Worm (Caenorhabditis elegans) whole organism, mixed stage, embryonic: ENCODE results near the gene K05D4.9.

Source experiments
- M03D4.4 ChIP-seq: sonication (generic microtip); optimal IDR thresholded peaks from 2 replicates; lab custom pipeline; 2017; ENCODE audit warnings: mild to moderate bottlenecking, missing genetic modification characterization, missing compliant biosample characterization
- bed-3 ChIP-seq: fragments of 200-800 bp; sonication (Bioruptor generic); optimal IDR thresholded peaks from 3 replicates; lab custom pipeline; 2018; ENCODE audit warnings: mild to moderate bottlenecking, missing genetic modification characterization, moderate library complexity, missing compliant biosample characterization
- ceh-39 ChIP-seq: fragments of 150-350 bp; optimal IDR thresholded peaks from 2 replicates; lab custom pipeline; 2014; ENCODE audit warnings: missing biosample characterization, missing genetic modification characterization
- ceh-43 ChIP-seq: fragments of 200-800 bp; sonication (Bioruptor generic); optimal IDR thresholded peaks from 2 replicates; lab custom pipeline; 2018; ENCODE audit warnings: mild to moderate bottlenecking, missing genetic modification characterization, moderate library complexity, missing compliant biosample characterization
- ceh-83 ChIP-seq: fragments of 200-800 bp; sonication (Bioruptor generic); optimal IDR thresholded peaks from 2 replicates; lab custom pipeline; 2018; ENCODE audit warnings: mild to moderate bottlenecking, missing genetic modification characterization, missing compliant biosample characterization
- ces-1 ChIP-seq: fragments of 150-350 bp; optimal IDR thresholded peaks from 2 replicates; lab custom pipeline; 2014; ENCODE audit warnings: missing biosample characterization, missing genetic modification reagents, missing genetic modification characterization
- cnd-1 ChIP-seq: fragments of 200-800 bp; sonication (Bioruptor generic); optimal IDR thresholded peaks from 2 replicates; lab custom pipeline; 2018; ENCODE audit warnings: mild to moderate bottlenecking, missing genetic modification characterization, missing compliant biosample characterization
- drap-1 ChIP-seq: fragments of 200-800 bp; sonication (Bioruptor generic); optimal IDR thresholded peaks from 3 replicates; lab custom pipeline; 2018; ENCODE audit warnings: mild to moderate bottlenecking, missing genetic modification characterization, missing compliant biosample characterization
- elt-1 ChIP-seq: sonication (generic microtip); optimal IDR thresholded peaks from 2 replicates; lab custom pipeline; 2017; ENCODE audit warnings: missing genetic modification characterization, mild to moderate bottlenecking, missing compliant biosample characterization, antibody characterized with exemption, moderate library complexity, borderline replicate concordance; ENCODE audit not compliant: insufficient read depth
- elt-3 ChIP-seq: fragments of 150-350 bp; optimal IDR thresholded peaks from 2 replicates; lab custom pipeline; 2014; ENCODE audit warnings: missing biosample characterization, missing genetic modification characterization
- flh-1 ChIP-seq: fragments of 200-800 bp; sonication (Bioruptor generic); optimal IDR thresholded peaks from 2 replicates; lab custom pipeline; 2018; ENCODE audit warnings: mild to moderate bottlenecking, missing genetic modification characterization, moderate library complexity, missing compliant biosample characterization
- lin-13 ChIP-seq: fragments of 150-350 bp; optimal IDR thresholded peaks from 2 replicates; lab custom pipeline; 2014; ENCODE audit warnings: missing biosample characterization, missing genetic modification characterization
- lin-32 ChIP-seq: fragments of 200-800 bp; sonication (Bioruptor generic); optimal IDR thresholded peaks from 2 replicates; lab custom pipeline; 2018; ENCODE audit warnings: mild to moderate bottlenecking, missing genetic modification characterization, missing compliant biosample characterization
- lsy-2 ChIP-seq: fragments of 150-350 bp; optimal IDR thresholded peaks from 2 replicates; lab custom pipeline; 2014; ENCODE audit warnings: missing biosample characterization, missing genetic modification characterization
- mab-5 ChIP-seq: fragments of 150-350 bp; optimal IDR thresholded peaks from 2 replicates; lab custom pipeline; 2014; ENCODE audit warnings: missing biosample characterization, missing genetic modification characterization
- mep-1 ChIP-seq: fragments of 150-350 bp; optimal IDR thresholded peaks from 2 replicates; lab custom pipeline; 2017; ENCODE audit warnings: missing biosample characterization, missing genetic modification reagents, missing genetic modification characterization, inconsistent platforms
- mls-2 ChIP-seq: sonication (generic microtip); optimal IDR thresholded peaks from 2 replicates; lab custom pipeline; 2016; ENCODE audit warnings: mild to moderate bottlenecking, missing genetic modification characterization, moderate library complexity, missing compliant biosample characterization
- nhr-12 ChIP-seq: fragments of 150-350 bp; optimal IDR thresholded peaks from 2 replicates; lab custom pipeline; 2014; ENCODE audit warnings: missing biosample characterization, missing genetic modification characterization
- nhr-2 ChIP-seq: fragments of 150-350 bp; optimal IDR thresholded peaks from 2 replicates; lab custom pipeline; 2014; ENCODE audit warnings: missing biosample characterization, missing genetic modification characterization
- nhr-237 ChIP-seq: fragments of 150-350 bp; optimal IDR thresholded peaks from 2 replicates; lab custom pipeline; 2014; ENCODE audit warnings: missing biosample characterization, missing genetic modification characterization
- nhr-28 ChIP-seq: fragments of 150-350 bp; optimal IDR thresholded peaks from 2 replicates; lab custom pipeline; 2014; ENCODE audit warnings: missing biosample characterization, missing genetic modification characterization
- nhr-76 ChIP-seq: sonication (generic microtip); optimal IDR thresholded peaks from 2 replicates; lab custom pipeline; 2017; ENCODE audit warnings: missing biosample characterization, missing genetic modification characterization
- pha-4 ChIP-seq: fragments of 150-350 bp; optimal IDR thresholded peaks from 2 replicates; lab custom pipeline; 2018; ENCODE audit warnings: missing biosample characterization, missing genetic modification reagents, missing genetic modification characterization
- sem-2 ChIP-seq: fragments of 200-800 bp; sonication (Bioruptor generic); optimal IDR thresholded peaks from 2 replicates; lab custom pipeline; 2018; ENCODE audit warnings: mild to moderate bottlenecking, missing genetic modification characterization, missing compliant biosample characterization
- snpc-4 ChIP-seq: fragments of 150-350 bp; optimal IDR thresholded peaks from 2 replicates; lab custom pipeline; 2014; ENCODE audit warnings: missing biosample characterization, missing genetic modification characterization
- sptf-1 ChIP-seq: sonication (generic microtip); optimal IDR thresholded peaks from 2 replicates; lab custom pipeline; 2017; ENCODE audit warnings: mild to moderate bottlenecking, missing genetic modification characterization, moderate library complexity, missing compliant biosample characterization
- tbx-8 ChIP-seq: fragments of 200-800 bp; sonication (Bioruptor generic); optimal IDR thresholded peaks from 2 replicates; lab custom pipeline; 2018; ENCODE audit warnings: mild to moderate bottlenecking, missing genetic modification characterization, moderate library complexity, missing compliant biosample characterization
- unc-120 ChIP-seq: sonication (generic microtip); optimal IDR thresholded peaks from 2 replicates; lab custom pipeline; 2017; ENCODE audit warnings: missing genetic modification characterization, missing compliant biosample characterization; ENCODE audit not compliant: poor library complexity, severe bottlenecking
- unc-62 ChIP-seq: fragments of 150-350 bp; optimal IDR thresholded peaks from 2 replicates; lab custom pipeline; 2014; ENCODE audit warnings: missing biosample characterization, missing genetic modification reagents, missing genetic modification characterization
- zip-8 ChIP-seq: fragments of 150-350 bp; optimal IDR thresholded peaks from 2 replicates; lab custom pipeline; 2014; ENCODE audit warnings: missing biosample characterization, missing genetic modification characterization
- ztf-11 ChIP-seq: fragments of 150-350 bp; optimal IDR thresholded peaks from 2 replicates; lab custom pipeline; 2014; ENCODE audit warnings: missing biosample characterization, missing genetic modification characterization

Gene K05D4.9

ce11 chrV:16153375-16153774 lies 18.2 kb downstream of the K05D4.9 start, which contains the start of gene str-254:
str-254 (minus strand) TSS chrV:16153475.
- TF ChIP-seq unc-120 (tag; lab: Kevin White, UChicago) (no peak), sem-2 (GFP tag; lab: Kevin White, UChicago) (no peak), cnd-1 (tag; lab: Kevin White, UChicago) (no peak), nhr-12 (no peak), ceh-39 (tag; lab: Kevin White, UChicago) (no peak), lin-13 (tag; lab: Kevin White, UChicago) (no peak), elt-1 (tag; lab: Kevin White, UChicago) (no peak), nhr-28 (tag; lab: Kevin White, UChicago) (no peak), ceh-43 (no peak)

DNA sequence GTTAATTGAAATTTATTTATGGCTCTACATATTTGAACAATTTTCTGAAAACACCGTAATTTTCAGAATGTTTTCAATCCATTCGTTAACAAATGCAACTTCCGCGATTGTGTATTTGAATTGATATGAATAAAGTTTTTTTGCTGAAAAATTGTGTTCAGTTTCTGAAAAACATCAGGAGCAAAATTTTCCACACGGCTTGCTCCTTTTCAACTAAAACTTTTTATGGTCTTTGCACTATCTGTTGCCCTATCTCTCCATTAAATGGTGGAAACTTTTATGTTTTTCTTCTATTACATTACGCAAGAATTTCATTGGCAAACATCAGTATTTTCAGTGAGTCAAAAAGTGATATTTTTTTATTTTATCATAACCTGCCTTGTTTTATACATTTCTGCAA lies 22.8 kb downstream of the K05D4.9 start, which contains the start of gene F10A3.4:
Gene F10A3.4 (plus strand): TSS at position 301 of the 400 bp plus-strand sequence.
- no peak for TF ChIP-seq M03D4.4 (tag; lab: Kevin White, UChicago)
- no peak for TF ChIP-seq drap-1

ce11 chrV:16145009-16145408 lies 26.6 kb downstream of the K05D4.9 start:
- TF ChIP-seq unc-62 (GFP tag; lab: Kevin White, UChicago) (no peak), mep-1 (tag; lab: Kevin White, UChicago) (no peak), unc-120 (tag; lab: Kevin White, UChicago) (no peak), mls-2 (tag; lab: Kevin White, UChicago) (no peak), ceh-83 (GFP tag; lab: Kevin White, UChicago) (no peak), nhr-12 (no peak), ceh-39 (tag; lab: Kevin White, UChicago) (no peak), zip-8 (tag; lab: Kevin White, UChicago) (no peak), flh-1 (GFP tag; lab: Kevin White, UChicago) (no peak), elt-3 (no peak), nhr-28 (tag; lab: Kevin White, UChicago) (no peak), lin-32 (GFP tag; lab: Kevin White, UChicago) (no peak), nhr-237 (tag; lab: Kevin White, UChicago) (no peak), sptf-1 (tag; lab: Kevin White, UChicago) (no peak), tbx-8 (GFP tag; lab: Kevin White, UChicago) (no peak), ces-1 (no peak), drap-1 (no peak)

DNA sequence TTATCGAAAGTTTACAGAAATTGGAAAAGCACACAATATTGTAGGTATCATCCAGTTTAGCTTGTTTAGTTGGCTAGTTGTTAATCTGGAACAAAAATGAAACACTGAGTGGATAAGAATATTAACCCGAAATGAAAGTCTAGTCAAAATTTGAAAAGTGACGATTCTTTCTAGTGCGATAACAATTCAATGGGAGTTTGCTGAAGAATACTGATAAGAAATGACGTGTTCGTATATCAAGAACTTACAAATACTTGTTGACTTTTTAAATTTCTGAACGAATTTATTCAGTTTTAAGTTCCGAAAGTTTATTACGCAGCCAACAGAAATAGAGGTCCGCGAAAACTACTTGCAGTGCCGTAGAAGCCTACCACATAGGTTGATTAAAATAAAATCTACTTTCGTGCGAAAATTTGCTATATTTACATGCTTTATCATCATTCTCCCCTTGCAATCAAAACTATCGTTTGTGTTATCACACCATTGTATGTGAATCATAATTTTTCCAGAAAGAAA lies 28.5 kb downstream of the K05D4.9 start, which contains the start of gene fbxa-88:
Gene fbxa-88 (minus strand): TSS at position 51 of the 516 bp plus-strand sequence.
- TF ChIP-seq sptf-1 (tag; lab: Kevin White, UChicago) = no peak
- no peak for TF ChIP-seq ceh-83 (GFP tag; lab: Kevin White, UChicago)
- TF ChIP-seq nhr-12 = no peak
- no peak for TF ChIP-seq mab-5
- no peak for TF ChIP-seq mep-1 (tag; lab: Kevin White, UChicago)
- no peak for TF ChIP-seq lsy-2
- TF ChIP-seq snpc-4 (tag; lab: Kevin White, UChicago) = no peak
- TF ChIP-seq bed-3 (GFP tag; lab: Kevin White, UChicago) = no peak
- TF ChIP-seq ceh-39 (tag; lab: Kevin White, UChicago) = no peak
- no peak for TF ChIP-seq nhr-28 (tag; lab: Kevin White, UChicago)
- no peak for TF ChIP-seq cnd-1 (tag; lab: Kevin White, UChicago)
- TF ChIP-seq unc-120 (tag; lab: Kevin White, UChicago) = no peak
- no peak for TF ChIP-seq ceh-43
- TF ChIP-seq nhr-76 (tag; lab: Kevin White, UChicago) = no peak
- TF ChIP-seq nhr-2 = no peak
- no peak for TF ChIP-seq unc-62 (GFP tag; lab: Kevin White, UChicago)
- no peak for TF ChIP-seq drap-1
- no peak for TF ChIP-seq pha-4 (tag; lab: Kevin White, UChicago)

DNA sequence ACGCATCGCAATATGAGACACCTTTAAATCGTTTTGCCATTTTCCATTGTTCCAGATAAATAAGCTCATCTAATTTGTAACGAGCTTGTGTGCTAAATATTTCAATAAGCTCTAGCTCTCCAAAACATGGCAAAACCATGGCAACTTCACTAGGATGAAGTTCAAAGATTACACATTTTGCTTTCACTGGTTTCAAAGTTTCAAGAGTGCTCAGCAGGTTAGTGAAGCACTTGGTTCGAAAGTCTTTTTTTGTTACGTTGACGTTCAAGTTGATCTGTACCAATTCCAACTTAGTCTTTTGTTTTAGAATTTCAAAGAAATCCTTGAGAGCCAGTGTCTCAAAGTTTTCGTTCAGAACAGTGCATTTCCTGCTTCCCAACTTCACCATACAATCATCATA lies 29.2 kb downstream of the K05D4.9 start, which contains the start of gene fbxa-18:
Gene fbxa-18 (plus strand): TSS at position 301 of the 400 bp plus-strand sequence.
- TF ChIP-seq zip-8 (tag; lab: Kevin White, UChicago) (no peak), drap-1 (no peak), sem-2 (GFP tag; lab: Kevin White, UChicago) (no peak), flh-1 (GFP tag; lab: Kevin White, UChicago) (no peak), nhr-2 (no peak), ces-1 (no peak), mab-5 (no peak), unc-120 (tag; lab: Kevin White, UChicago) (no peak), cnd-1 (tag; lab: Kevin White, UChicago) (no peak), ztf-11 (tag; lab: Kevin White, UChicago) (no peak)
